Worm (Caenorhabditis elegans): ENCODE data around the gene Y57G11B.5.

- TF ChIP-seq him-1 (tag; optimal IDR thresholded peaks at IDR 0.05), result no peak
- TF ChIP-seq dao-5 (tag; optimal IDR thresholded peaks at IDR 0.05), result no peak
- no peak for TF ChIP-seq W03F9.2 (tag; optimal IDR thresholded peaks at IDR 0.05)
Observed at ce11 chrIV:14576471-14576870, 1.9 kb downstream of the Y57G11B.5 start.

Measured in whole organism, L4/young adult.